Fruit fly (Drosophila melanogaster): ENCODE results near the gene Atg18b.

Atg18b gene

DNA sequence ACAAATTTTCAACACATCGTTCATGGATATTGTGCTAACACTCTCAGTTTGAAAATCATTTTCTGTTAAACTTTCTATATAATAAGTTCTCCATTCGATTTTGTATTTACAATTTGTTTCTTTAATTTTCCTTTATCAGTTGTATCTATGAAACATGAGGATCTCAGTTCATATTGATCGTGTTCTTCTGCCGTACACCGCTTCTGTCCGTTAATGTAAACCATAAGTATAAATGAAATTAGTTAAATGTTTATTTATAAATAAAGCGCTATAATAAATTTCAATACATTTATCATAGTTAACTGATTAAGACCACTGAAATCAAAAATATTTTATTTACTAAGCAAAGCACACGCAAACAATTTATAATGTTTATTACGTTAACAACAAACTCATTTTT is 38.6 kb upstream of the Atg18b start:
- TF ChIP-seq rn (GFP tag; IDR thresholded peaks at IDR 0.05) (no peak), CG12605 (GFP tag; IDR thresholded peaks at IDR 0.05) (no peak), Snoo (tag; optimal IDR thresholded peaks at IDR 0.05) (no peak), CG10348 (GFP tag; IDR thresholded peaks at IDR 0.05) (no peak), gl (tag; optimal IDR thresholded peaks at IDR 0.05) (no peak), CG4496 (GFP tag; IDR thresholded peaks at IDR 0.05) (no peak), CG32121 (GFP tag; IDR thresholded peaks at IDR 0.05) (no peak), Ets98B (GFP tag; IDR thresholded peaks at IDR 0.05) (no peak), CG8159 (tag; optimal IDR thresholded peaks at IDR 0.05) (no peak), CG14655 (GFP tag; optimal IDR thresholded peaks at IDR 0.05) (no peak)

DNA sequence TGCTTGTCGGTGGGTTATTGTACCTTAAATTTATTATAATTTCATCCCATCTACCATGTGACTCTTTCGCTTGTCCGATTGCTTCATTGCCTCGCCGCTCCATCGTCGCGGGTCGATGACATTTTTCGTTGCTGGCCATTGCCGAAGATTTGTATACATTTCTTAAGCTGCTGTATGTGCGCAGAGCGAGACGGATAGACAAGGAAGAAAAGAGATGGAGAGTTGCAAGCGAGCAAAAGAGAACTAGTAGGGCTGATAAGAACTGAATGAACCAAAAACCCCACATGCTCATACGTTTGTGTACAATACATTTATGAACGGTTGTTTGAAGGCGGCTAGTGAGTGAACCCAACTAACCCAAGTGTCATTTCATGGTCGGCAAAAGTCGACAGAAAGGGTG is 31.4 kb upstream of the Atg18b start:
- TF ChIP-seq CG4496 (GFP tag; IDR thresholded peaks at IDR 0.05), result no peak
- no peak for TF ChIP-seq CG8301 (tag; optimal IDR thresholded peaks at IDR 0.05)
- TF ChIP-seq CG17806 (tag; optimal IDR thresholded peaks at IDR 0.05), result no peak
- peak; percentile 82 for TF ChIP-seq EcR (GFP tag; optimal IDR thresholded peaks at IDR 0.05)
- TF ChIP-seq gl (tag; optimal IDR thresholded peaks at IDR 0.05), result no peak

DNA sequence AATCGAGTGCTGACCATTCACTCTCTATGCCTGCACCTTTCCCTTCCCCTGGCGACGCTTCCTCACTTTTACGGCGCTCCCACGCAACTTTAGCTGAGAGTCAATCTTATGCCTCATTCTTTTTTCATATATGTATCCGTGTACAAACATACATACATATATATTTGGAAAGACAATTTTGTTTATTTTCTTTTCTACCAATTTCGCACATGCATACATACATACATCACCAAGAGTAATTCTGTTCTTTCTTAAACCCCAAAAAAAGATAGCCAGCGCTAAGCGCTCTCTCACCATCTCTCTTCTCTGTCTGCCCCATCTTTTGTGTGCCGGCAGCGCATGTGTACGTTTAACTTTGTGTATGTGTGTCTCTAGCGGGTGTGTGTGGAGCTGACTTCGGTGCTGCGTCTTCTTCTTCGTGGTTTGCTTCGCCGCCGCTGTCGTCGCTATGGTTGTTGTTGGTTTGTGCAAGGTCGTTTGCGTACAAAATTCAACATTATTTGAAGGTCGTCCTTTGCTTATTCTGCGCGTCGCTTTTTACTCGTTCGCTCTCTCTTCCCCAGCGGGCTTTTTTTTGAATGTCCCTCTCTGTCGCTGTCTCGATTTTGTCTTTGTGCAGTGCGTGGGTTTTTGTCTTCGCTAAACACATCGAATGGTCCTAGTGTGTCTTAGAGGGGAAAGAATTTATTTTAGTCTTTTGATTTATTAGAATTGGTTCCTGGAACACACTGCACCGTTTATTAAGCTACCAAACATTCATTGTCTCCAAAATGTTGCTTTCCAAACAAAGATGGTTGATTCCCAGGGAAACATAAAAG is 30.4 kb upstream of the Atg18b start:
- no peak for TF ChIP-seq CG10348 (GFP tag; IDR thresholded peaks at IDR 0.05)
- TF ChIP-seq CG13204 (GFP tag; optimal IDR thresholded peaks at IDR 0.05), result peak; percentile 65
- no peak for TF ChIP-seq CG17806 (tag; optimal IDR thresholded peaks at IDR 0.05)
- peak; percentile 2 for TF ChIP-seq CG8301 (tag; optimal IDR thresholded peaks at IDR 0.05)
- TF ChIP-seq CG12605 (GFP tag; IDR thresholded peaks at IDR 0.05), result peak; percentile 32
- TF ChIP-seq CG8159 (tag; optimal IDR thresholded peaks at IDR 0.05), result no peak
- TF ChIP-seq gl (tag; optimal IDR thresholded peaks at IDR 0.05), result peak; percentile 15
- TF ChIP-seq D1 (tag; optimal IDR thresholded peaks at IDR 0.05), result no peak
- TF ChIP-seq CG32121 (GFP tag; IDR thresholded peaks at IDR 0.05), result peak; percentile 43; the same call in 1 of the 2 replicates
- peak; percentile 96 for TF ChIP-seq EcR (GFP tag; optimal IDR thresholded peaks at IDR 0.05)
- peak; percentile 31 for TF ChIP-seq Pif1A (GFP tag; optimal IDR thresholded peaks at IDR 0.05)
- TF ChIP-seq Ets98B (GFP tag; IDR thresholded peaks at IDR 0.05), result no peak; the same call in 1 of the 2 replicates
- peak; percentile 19 for TF ChIP-seq Snoo (tag; optimal IDR thresholded peaks at IDR 0.05)

DNA sequence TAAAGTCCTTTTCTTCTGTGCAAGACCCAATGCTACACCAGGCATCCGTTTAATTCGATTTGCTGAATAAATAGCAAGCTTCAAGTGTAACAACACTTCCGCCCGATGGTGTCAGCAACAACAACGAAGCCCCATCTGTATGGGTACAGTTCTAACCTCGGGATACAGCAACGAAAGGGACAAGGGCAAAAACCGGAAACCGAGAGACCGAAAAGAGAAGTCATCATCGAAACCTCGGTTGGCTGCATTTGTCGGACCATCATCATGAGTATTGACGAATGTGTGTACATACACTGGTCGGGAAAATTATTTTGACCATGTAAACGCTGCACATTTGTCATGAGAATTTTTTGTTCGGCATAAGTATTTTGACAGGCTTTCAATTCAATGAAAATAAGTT is 28.5 kb upstream of the Atg18b start:
- TF ChIP-seq CG17806 (tag; optimal IDR thresholded peaks at IDR 0.05) (no peak), D1 (tag; optimal IDR thresholded peaks at IDR 0.05) (no peak), EcR (GFP tag; optimal IDR thresholded peaks at IDR 0.05) (no peak), CG8301 (tag; optimal IDR thresholded peaks at IDR 0.05) (no peak), Pif1B (GFP tag; optimal IDR thresholded peaks at IDR 0.05) (no peak), Pif1A (GFP tag; optimal IDR thresholded peaks at IDR 0.05) (no peak), Ets98B (GFP tag; IDR thresholded peaks at IDR 0.05) (no peak), CG32121 (GFP tag; IDR thresholded peaks at IDR 0.05) (no peak), CG12605 (GFP tag; IDR thresholded peaks at IDR 0.05) (no peak), CG4496 (GFP tag; IDR thresholded peaks at IDR 0.05) (no peak), CG13204 (GFP tag; optimal IDR thresholded peaks at IDR 0.05) (no peak)

DNA sequence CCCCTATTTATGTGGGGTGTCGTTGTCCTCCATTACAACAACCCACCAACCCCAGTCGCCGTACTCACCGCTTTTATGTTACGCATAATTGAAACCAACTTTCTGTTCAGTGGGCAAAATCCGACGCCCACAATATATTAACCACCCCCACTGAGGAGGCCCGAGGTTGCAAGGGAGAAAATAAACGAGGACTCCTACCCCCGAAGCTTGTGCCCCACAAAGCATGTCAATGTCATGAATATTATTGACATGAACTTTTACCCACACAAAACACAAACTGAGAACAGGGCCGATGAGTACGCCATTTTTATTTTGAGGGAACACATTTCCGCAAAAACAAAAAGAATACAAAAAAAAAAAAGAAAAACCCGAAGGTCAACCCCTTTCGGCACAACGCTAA is 27.6 kb upstream of the Atg18b start:
- TF ChIP-seq rn (GFP tag; IDR thresholded peaks at IDR 0.05), result no peak
- no peak for TF ChIP-seq D1 (tag; optimal IDR thresholded peaks at IDR 0.05)
- TF ChIP-seq CG10348 (GFP tag; IDR thresholded peaks at IDR 0.05), result no peak
- no peak for TF ChIP-seq CG17806 (tag; optimal IDR thresholded peaks at IDR 0.05)
- TF ChIP-seq Pif1B (GFP tag; optimal IDR thresholded peaks at IDR 0.05), result no peak
- TF ChIP-seq CG9948 (tag; optimal IDR thresholded peaks at IDR 0.05), result no peak
- no peak for TF ChIP-seq Snoo (tag; optimal IDR thresholded peaks at IDR 0.05)
- TF ChIP-seq CG13204 (GFP tag; optimal IDR thresholded peaks at IDR 0.05), result no peak
- no peak for TF ChIP-seq CG8159 (tag; optimal IDR thresholded peaks at IDR 0.05)
- TF ChIP-seq gl (tag; optimal IDR thresholded peaks at IDR 0.05), result no peak

DNA sequence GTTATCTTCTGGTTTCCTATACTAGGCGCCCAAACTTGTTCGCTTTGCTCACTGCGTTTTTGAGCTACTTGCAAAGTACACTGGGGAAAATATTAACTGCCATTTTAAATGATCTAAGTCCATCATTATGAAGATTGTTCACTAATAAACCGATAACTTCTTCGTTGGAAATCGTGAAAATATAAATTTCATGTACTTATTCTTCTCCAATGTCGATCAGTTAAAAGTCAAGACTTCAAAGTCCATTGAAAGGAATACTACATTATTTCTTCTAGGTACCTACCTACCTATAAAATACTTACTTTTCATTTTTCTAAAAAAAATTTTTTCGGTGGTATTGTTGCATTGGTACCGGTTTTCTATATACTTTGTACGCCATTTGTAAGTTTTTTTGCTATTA is 26.3 kb upstream of the Atg18b start:
- TF ChIP-seq CG34367 (tag; optimal IDR thresholded peaks at IDR 0.05) (no peak), Pif1B (GFP tag; optimal IDR thresholded peaks at IDR 0.05) (no peak), Pif1A (GFP tag; optimal IDR thresholded peaks at IDR 0.05) (peak; percentile 29), CG10348 (GFP tag; IDR thresholded peaks at IDR 0.05) (no peak), CG8159 (tag; optimal IDR thresholded peaks at IDR 0.05) (no peak), CG8301 (tag; optimal IDR thresholded peaks at IDR 0.05) (peak; percentile 75), CG4496 (GFP tag; IDR thresholded peaks at IDR 0.05) (peak; percentile 63; the same call in 2 of the 3 replicates), CG14655 (GFP tag; optimal IDR thresholded peaks at IDR 0.05) (peak; percentile 76), CG32121 (GFP tag; IDR thresholded peaks at IDR 0.05) (peak; percentile 61; the same call in 1 of the 2 replicates), CG17806 (tag; optimal IDR thresholded peaks at IDR 0.05) (peak; percentile 15), CG12605 (GFP tag; IDR thresholded peaks at IDR 0.05) (no peak), CG15710 (tag; optimal IDR thresholded peaks at IDR 0.05) (no peak), CG9948 (tag; optimal IDR thresholded peaks at IDR 0.05) (no peak), gl (tag; optimal IDR thresholded peaks at IDR 0.05) (no peak), Ets98B (GFP tag; IDR thresholded peaks at IDR 0.05) (peak; percentile 48), Snoo (tag; optimal IDR thresholded peaks at IDR 0.05) (no peak)

Data from whole organism, pupa.